Worm (Caenorhabditis elegans): ENCODE measurements around the gene hlh-25.

The hlh-25 gene

ce11 chrII:5521411-5521810, 13.6 kb upstream of the hlh-25 start, which contains the start of gene ZK177.12:
ZK177.12 (plus strand) TSS chrII:5521711.
- no peak for TF ChIP-seq F10B5.3 (tag; optimal IDR thresholded peaks at IDR 0.05)
- no peak for TF ChIP-seq gei-8 (GFP tag; optimal IDR thresholded peaks at IDR 0.05)
- no peak for TF ChIP-seq rbr-2 (tag; optimal IDR thresholded peaks at IDR 0.05)
- TF ChIP-seq php-3 (GFP tag; IDR thresholded peaks at IDR 0.05) = no peak
- no peak for TF ChIP-seq hif-1 (tag; optimal IDR thresholded peaks at IDR 0.05)
- TF ChIP-seq snpc-1.2 (GFP tag; IDR thresholded peaks at IDR 0.05) = no peak
- TF ChIP-seq pha-4 (GFP tag; IDR thresholded peaks at IDR 0.05) = no peak
- TF ChIP-seq pha-4 (tag; optimal IDR thresholded peaks at IDR 0.05) = no peak
- no peak for TF ChIP-seq daf-8 (GFP tag; IDR thresholded peaks at IDR 0.05)
- no peak for TF ChIP-seq Y75B8A.6 (GFP tag; IDR thresholded peaks at IDR 0.05)
- TF ChIP-seq zfp-3 (GFP tag; conservative IDR thresholded peaks at IDR 0.05) = no peak
- TF ChIP-seq zip-2 (tag; optimal IDR thresholded peaks at IDR 0.05) = no peak
- no peak for TF ChIP-seq aly-2 (tag; optimal IDR thresholded peaks at IDR 0.05)
- TF ChIP-seq hlh-30 (tag; optimal IDR thresholded peaks at IDR 0.05; ENCODE audit: insufficient read depth) = no peak
- no peak for TF ChIP-seq hlh-11 (tag; optimal IDR thresholded peaks at IDR 0.05)
- TF ChIP-seq ztf-7 (tag; optimal IDR thresholded peaks at IDR 0.05) = no peak
- no peak for TF ChIP-seq zip-11 (GFP tag; IDR thresholded peaks at IDR 0.05)
- no peak for TF ChIP-seq nhr-42 (GFP tag; IDR thresholded peaks at IDR 0.05)
- no peak for TF ChIP-seq attf-4 (tag; optimal IDR thresholded peaks at IDR 0.05)
- TF ChIP-seq nhr-25 (tag; optimal IDR thresholded peaks at IDR 0.05; ENCODE audit: borderline replicate concordance, insufficient read depth) = no peak

- no peak for TF ChIP-seq duxl-1 (tag; optimal IDR thresholded peaks at IDR 0.05; ENCODE audit: poor library complexity)
- TF ChIP-seq zfp-2 (tag; optimal IDR thresholded peaks at IDR 0.05) = no peak
- TF ChIP-seq ceh-28 (tag; optimal IDR thresholded peaks at IDR 0.05) = no peak
- no peak for TF ChIP-seq F10B5.3 (tag; optimal IDR thresholded peaks at IDR 0.05)
- no peak for TF ChIP-seq nhr-237 (tag; optimal IDR thresholded peaks at IDR 0.05)
- TF ChIP-seq sdz-12 (GFP tag; optimal IDR thresholded peaks at IDR 0.05) = no peak
- no peak for TF ChIP-seq nhr-48 (tag; optimal IDR thresholded peaks at IDR 0.05)
- TF ChIP-seq ctbp-1 (GFP tag; IDR thresholded peaks at IDR 0.05) = no peak
- no peak for TF ChIP-seq lsy-2 (tag; optimal IDR thresholded peaks at IDR 0.05)
Measured at ce11 chrII:5522637-5523036, 12.4 kb upstream of the hlh-25 start, which contains the start of gene ZK177.11. ZK177.11 (plus strand) TSS chrII:5522937.

ce11 chrII:5525297-5525696, 9.7 kb upstream of the hlh-25 start, which contains the start of gene tbx-35:
tbx-35 (minus strand) TSS chrII:5525397.
- TF ChIP-seq attf-4 (tag; optimal IDR thresholded peaks at IDR 0.05) (no peak), nhr-102 (tag; optimal IDR thresholded peaks at IDR 0.05) (no peak), Y48G9A.11 (GFP tag; IDR thresholded peaks at IDR 0.05) (no peak), dve-1 (tag; optimal IDR thresholded peaks at IDR 0.05; ENCODE audit: insufficient read depth) (no peak), ceh-44 (GFP tag; IDR thresholded peaks at IDR 0.05) (no peak), tra-1 (GFP tag; IDR thresholded peaks at IDR 0.05) (no peak), lin-13 (GFP tag; optimal IDR thresholded peaks at IDR 0.05) (no peak), duxl-1 (tag; optimal IDR thresholded peaks at IDR 0.05; ENCODE audit: poor library complexity) (no peak), ctbp-1 (GFP tag; IDR thresholded peaks at IDR 0.05) (no peak), F44E2.7 (GFP tag; IDR thresholded peaks at IDR 0.05) (no peak), ceh-32 (tag; optimal IDR thresholded peaks at IDR 0.05; ENCODE audit: poor library complexity) (no peak), ztf-11 (tag; optimal IDR thresholded peaks at IDR 0.05) (no peak), skn-1 (tag; optimal IDR thresholded peaks at IDR 0.05) (no peak)
